Worm (Caenorhabditis elegans) whole organism, young adult: ENCODE data around the gene fbxb-55.

Source experiments
- F52B5.7 ChIP-seq: sonication (generic microtip); optimal IDR thresholded peaks from 2 replicates; lab custom pipeline; 2016; ENCODE audit warnings: mild to moderate bottlenecking, missing genetic modification characterization, missing compliant biosample characterization
- F55B11.4 ChIP-seq: sonication (generic microtip); optimal IDR thresholded peaks from 2 replicates; lab custom pipeline; 2016; ENCODE audit warnings: missing compliant biosample characterization, missing genetic modification characterization, borderline replicate concordance; ENCODE audit not compliant: insufficient read depth
- ama-1 ChIP-seq, 3 experiments: fragments of 150-350 bp in 1 of 3; sonication (generic microtip) in 2 of 3; optimal IDR thresholded peaks; 2 replicates each; lab custom pipeline; 2014 to 2018; ENCODE audit warnings: missing biosample characterization in 2 of 3, missing genetic modification characterization in 2 of 3, missing genetic modification reagents in 2 of 3
- dpl-1 ChIP-seq: fragments of 150-350 bp; optimal IDR thresholded peaks from 2 replicates; lab custom pipeline; 2014; ENCODE audit warnings: missing biosample characterization, missing genetic modification reagents, missing genetic modification characterization
- egl-44 ChIP-seq: fragments of 200-800 bp; sonication (Bioruptor generic); IDR thresholded peaks from 2 replicates; pipeline ENCODE4 v1.3.6; 2022; ENCODE audit warnings: missing genetic modification reagents, missing genetic modification characterization, missing compliant biosample characterization
- madf-3 ChIP-seq: fragments of 200-800 bp; sonication (Bioruptor generic); IDR thresholded peaks from 2 replicates; pipeline ENCODE4 v1.3.6; 2022; ENCODE audit warnings: missing genetic modification reagents, missing genetic modification characterization, missing compliant biosample characterization
- nfya-1 ChIP-seq: sonication (generic microtip); optimal IDR thresholded peaks from 2 replicates; lab custom pipeline; 2017; ENCODE audit warnings: antibody characterized with exemption, missing compliant biosample characterization, missing genetic modification characterization, borderline replicate concordance; ENCODE audit not compliant: insufficient read depth
- ztf-25 ChIP-seq: fragments of 200-800 bp; sonication (Bioruptor generic); IDR thresholded peaks from 2 replicates; pipeline ENCODE4 v1.3.6; 2022; ENCODE audit warnings: missing genetic modification reagents, missing genetic modification characterization, missing compliant biosample characterization

DNA sequence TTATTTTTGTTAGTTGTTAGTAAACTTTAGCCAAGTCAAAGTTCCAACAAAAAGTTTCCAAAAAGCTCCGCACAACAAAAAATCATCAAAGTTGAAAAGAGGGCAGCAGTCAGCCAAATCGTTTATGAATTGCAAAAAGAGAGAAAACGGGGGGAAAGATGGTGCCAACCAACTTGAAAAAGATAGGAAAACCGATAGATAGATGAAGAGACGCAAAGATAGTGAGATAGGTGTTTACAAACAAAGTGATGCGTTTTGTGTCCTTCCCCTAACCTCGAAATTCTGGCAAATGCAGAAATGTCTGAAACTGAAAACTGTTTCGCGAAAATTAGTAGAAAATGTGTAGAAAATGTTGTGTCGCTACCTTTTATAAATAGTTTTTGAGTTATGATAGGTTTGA is 35.1 kb upstream of the fbxb-55 start:
- TF ChIP-seq egl-44 (GFP tag; lab: Robert Waterston, UW) (no peak), dpl-1 (GFP tag; lab: Kevin White, UChicago) (no peak), ama-1 (optimal IDR thresholded peaks at IDR 0.05; lab: Kevin White, UChicago) (no peak), ama-1 (GFP tag; optimal IDR thresholded peaks at IDR 0.05; lab: Kevin White, UChicago) (no peak), F52B5.7 (no peak), F55B11.4 (tag; lab: Kevin White, UChicago) (no peak), nfya-1 (no peak), madf-3 (GFP tag; lab: Robert Waterston, UW) (no peak), ztf-25 (GFP tag; lab: Robert Waterston, UW) (no peak)
